Worm (Caenorhabditis elegans) whole organism, L2 larva: Measurements from ENCODE around the gene srd-32.

Experiments used
- F13H6.1 ChIP-seq: sonication (generic microtip); optimal IDR thresholded peaks from 2 replicates; lab custom pipeline; 2016; ENCODE audit warnings: missing genetic modification characterization, missing compliant biosample characterization
- aly-2 ChIP-seq: fragments of 150-350 bp; optimal IDR thresholded peaks from 2 replicates; lab custom pipeline; 2014; ENCODE audit warnings: missing biosample characterization, missing genetic modification characterization
- blmp-1 ChIP-seq: sonication (generic microtip); optimal IDR thresholded peaks from 2 replicates; lab custom pipeline; 2017; ENCODE audit warnings: missing genetic modification characterization, mild to moderate bottlenecking, missing compliant biosample characterization, antibody characterized with exemption, moderate library complexity; ENCODE audit not compliant: insufficient read depth
- ceh-16 ChIP-seq: fragments of 150-350 bp; optimal IDR thresholded peaks from 2 replicates; lab custom pipeline; 2014; ENCODE audit warnings: missing biosample characterization, missing genetic modification characterization
- nhr-237 ChIP-seq: fragments of 150-350 bp; optimal IDR thresholded peaks from 2 replicates; lab custom pipeline; 2014; ENCODE audit warnings: missing biosample characterization, missing genetic modification characterization
- nhr-77 ChIP-seq: fragments of 150-350 bp; optimal IDR thresholded peaks from 2 replicates; lab custom pipeline; 2014; ENCODE audit warnings: missing biosample characterization, missing genetic modification characterization
- unc-62 ChIP-seq: fragments of 150-350 bp; optimal IDR thresholded peaks from 2 replicates; lab custom pipeline; 2014; ENCODE audit warnings: missing biosample characterization, missing genetic modification reagents, missing genetic modification characterization

DNA sequence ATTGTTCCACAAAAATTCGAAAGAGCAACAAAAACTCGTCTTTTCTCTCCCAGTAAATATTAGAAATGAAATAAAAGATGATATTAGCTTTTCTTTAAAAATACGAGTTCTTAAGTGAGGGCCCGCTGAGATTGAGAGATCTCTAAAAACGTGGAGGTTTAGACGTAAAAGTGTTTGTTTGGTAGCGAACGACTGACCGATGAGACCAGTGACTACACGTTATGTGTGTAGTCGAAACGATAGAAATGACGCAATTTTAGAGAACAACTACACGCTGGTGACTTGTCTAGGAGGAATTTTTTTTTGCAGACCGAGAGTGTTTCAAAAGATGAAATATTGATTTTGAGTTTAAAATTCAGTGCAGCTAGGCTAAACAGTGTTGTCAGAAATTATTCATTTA, 2.7 kb upstream of the srd-32 start, which contains the start of gene C37H5.13:
- no peak for TF ChIP-seq aly-2 (tag; lab: Kevin White, UChicago)
- TF ChIP-seq ceh-16 (tag; lab: Kevin White, UChicago), result no peak
- TF ChIP-seq nhr-237 (tag; lab: Kevin White, UChicago), result no peak
- peak; percentile 65 for TF ChIP-seq F13H6.1 (tag; lab: Kevin White, UChicago)
- TF ChIP-seq unc-62 (GFP tag; lab: Kevin White, UChicago), result no peak
- TF ChIP-seq blmp-1 (tag; lab: Kevin White, UChicago), result no peak
- no peak for TF ChIP-seq nhr-77
